Fruit fly (Drosophila melanogaster) whole organism, embryonic: ENCODE data around the gene Agpat3.

ENCODE experiments used
- ATbp ChIP-seq: fragments of 200-800 bp; sonication (Bioruptor generic); optimal IDR thresholded peaks from 2 replicates; lab custom pipeline; 2017; ENCODE audit warnings: missing biosample characterization, mild to moderate bottlenecking, missing genetic modification characterization, missing genetic modification reagents
- Bteb2 ChIP-seq: fragments of 200-800 bp; sonication (Bioruptor generic); optimal IDR thresholded peaks from 2 replicates; lab custom pipeline; 2016; ENCODE audit warnings: missing biosample characterization, missing genetic modification characterization
- CG10462 ChIP-seq: fragments of 200-800 bp; sonication (Bioruptor generic); optimal IDR thresholded peaks from 2 replicates; lab custom pipeline; 2016; ENCODE audit warnings: missing biosample characterization, missing genetic modification characterization
- CG13123 ChIP-seq: fragments of 200-800 bp; sonication (Bioruptor generic); optimal IDR thresholded peaks from 2 replicates; lab custom pipeline; 2016; ENCODE audit warnings: missing biosample characterization, missing genetic modification characterization
- CG13894 ChIP-seq: fragments of 200-800 bp; sonication (Bioruptor generic); optimal IDR thresholded peaks from 3 replicates; lab custom pipeline; 2018; ENCODE audit warnings: missing biosample characterization, mild to moderate bottlenecking, missing genetic modification characterization, moderate library complexity
- CG14441 ChIP-seq: fragments of 200-800 bp; sonication (Bioruptor generic); IDR thresholded peaks from 2 replicates; pipeline ENCODE4 v1.3.6; 2022; ENCODE audit warnings: missing biosample characterization, missing genetic modification characterization
- CG1792 ChIP-seq: fragments of 200-800 bp; sonication (Bioruptor generic); optimal IDR thresholded peaks from 2 replicates; lab custom pipeline; 2016; ENCODE audit warnings: missing biosample characterization, missing genetic modification characterization
- CG2199 ChIP-seq: fragments of 200-800 bp; sonication (Bioruptor generic); IDR thresholded peaks from 3 replicates; pipeline ENCODE4 v1.3.6; 2022; ENCODE audit warnings: missing biosample characterization, missing genetic modification characterization
- CG32532 ChIP-seq: fragments of 200-800 bp; sonication (Bioruptor generic); IDR thresholded peaks from 2 replicates; pipeline ENCODE4 v1.3.6; 2022; ENCODE audit warnings: missing biosample characterization, missing genetic modification characterization
- CG34422 ChIP-seq: fragments of 200-800 bp; sonication (Bioruptor generic); IDR thresholded peaks from 3 replicates; pipeline ENCODE4 v1.3.6; 2022; ENCODE audit warnings: missing biosample characterization, missing genetic modification characterization
- CG8290 ChIP-seq, 3 experiments: fragments of 200-800 bp; sonication (Bioruptor generic); optimal IDR thresholded peaks; 2 replicates each; lab custom pipeline; 2016 to 2019; ENCODE audit warnings: missing biosample characterization in 3 of 3, missing genetic modification characterization in 3 of 3, mild to moderate bottlenecking in 2 of 3, moderate library complexity in 1 of 3
- CG8359 ChIP-seq: fragments of 200-800 bp; sonication (Bioruptor generic); optimal IDR thresholded peaks from 2 replicates; lab custom pipeline; 2017; ENCODE audit warnings: missing biosample characterization, mild to moderate bottlenecking, missing genetic modification characterization, borderline replicate concordance
- Camta ChIP-seq: fragments of 200-800 bp; sonication (Bioruptor generic); optimal IDR thresholded peaks from 2 replicates; lab custom pipeline; 2016; ENCODE audit warnings: missing biosample characterization, missing genetic modification characterization
- CoRest ChIP-seq: fragments of 200-800 bp; sonication (Bioruptor generic); optimal IDR thresholded peaks from 3 replicates; lab custom pipeline; 2018; ENCODE audit warnings: missing biosample characterization, mild to moderate bottlenecking, missing genetic modification characterization, moderate library complexity
- D19B ChIP-seq: fragments of 200-800 bp; sonication (Bioruptor generic); optimal IDR thresholded peaks from 2 replicates; lab custom pipeline; 2017; ENCODE audit warnings: missing biosample characterization, mild to moderate bottlenecking, missing genetic modification characterization
- Dad ChIP-seq: fragments of 200-800 bp; sonication (Bioruptor generic); optimal IDR thresholded peaks from 3 replicates; lab custom pipeline; 2016; ENCODE audit warnings: missing biosample characterization, missing genetic modification characterization
- Elba2 ChIP-seq: fragments of 200-800 bp; sonication (Bioruptor generic); optimal IDR thresholded peaks from 3 replicates; lab custom pipeline; 2016; ENCODE audit warnings: missing biosample characterization, missing genetic modification characterization
- Ets65A ChIP-seq: fragments of 200-800 bp; sonication (Bioruptor generic); peaks from one replicate; lab custom pipeline; 2016; ENCODE audit warnings: missing biosample characterization, missing genetic modification characterization
- Fer1 ChIP-seq: fragments of 200-800 bp; sonication (Bioruptor generic); optimal IDR thresholded peaks from 2 replicates; lab custom pipeline; 2017; ENCODE audit warnings: missing biosample characterization, mild to moderate bottlenecking, missing genetic modification characterization
- HLH3B ChIP-seq: fragments of 200-800 bp; sonication (Bioruptor generic); IDR thresholded peaks from 2 replicates; pipeline ENCODE4 v1.3.6; 2022; ENCODE audit warnings: missing biosample characterization, missing genetic modification characterization
- HmgZ ChIP-seq: fragments of 200-800 bp; sonication (Bioruptor generic); optimal IDR thresholded peaks from 2 replicates; lab custom pipeline; 2018; ENCODE audit warnings: missing biosample characterization, mild to moderate bottlenecking, missing genetic modification characterization
- Hr78 ChIP-seq, 2 experiments: fragments of 200-800 bp in 1 of 2; fragments of >200 bp in 1 of 2; sonication (Bioruptor generic) in 1 of 2; optimal IDR thresholded peaks; 2 replicates each; lab custom pipeline; 2017 to 2019; ENCODE audit warnings: missing biosample characterization in 2 of 2, missing genetic modification characterization in 2 of 2, mild to moderate bottlenecking in 1 of 2, moderate library complexity in 1 of 2
- Lim3 ChIP-seq: fragments of 200-800 bp; sonication (Bioruptor generic); IDR thresholded peaks from 2 replicates; pipeline ENCODE4 v1.3.6; 2022; ENCODE audit warnings: missing biosample characterization, missing genetic modification characterization
- MTF-1 ChIP-seq: fragments of 200-800 bp; sonication (Bioruptor generic); optimal IDR thresholded peaks from 2 replicates; lab custom pipeline; 2018; ENCODE audit warnings: missing biosample characterization, mild to moderate bottlenecking, missing genetic modification characterization, borderline replicate concordance
- Six4 ChIP-seq: fragments of 200-800 bp; sonication (Bioruptor generic); optimal IDR thresholded peaks from 2 replicates; lab custom pipeline; 2016; ENCODE audit warnings: missing biosample characterization, missing genetic modification characterization
- Spps ChIP-seq: fragments of 200-800 bp; sonication (Bioruptor generic); optimal IDR thresholded peaks from 2 replicates; lab custom pipeline; 2018; ENCODE audit warnings: missing biosample characterization, mild to moderate bottlenecking, missing genetic modification characterization
- Stat92E ChIP-seq, 3 experiments: fragments of >200 bp in 2 of 3; fragments of 200-800 bp in 1 of 3; sonication (Bioruptor generic) in 1 of 3; optimal IDR thresholded peaks; 2 replicates each; lab custom pipeline; 2017 to 2019; ENCODE audit warnings: missing biosample characterization in 3 of 3, missing genetic modification characterization in 3 of 3, mild to moderate bottlenecking in 1 of 3, moderate library complexity in 1 of 3
- bab2 ChIP-seq: fragments of 200-800 bp; sonication (Bioruptor generic); optimal IDR thresholded peaks from 2 replicates; lab custom pipeline; 2016; ENCODE audit warnings: missing biosample characterization, missing genetic modification characterization
- bsh ChIP-seq, 2 experiments: fragments of 200-800 bp; sonication (Bioruptor generic); optimal IDR thresholded peaks; 2 replicates each; lab custom pipeline; 2017 to 2018; ENCODE audit warnings: mild to moderate bottlenecking in 2 of 2, missing biosample characterization in 2 of 2, missing genetic modification characterization in 2 of 2, moderate library complexity in 1 of 2
- crc ChIP-seq: fragments of 200-800 bp; sonication (Bioruptor generic); optimal IDR thresholded peaks from 2 replicates; lab custom pipeline; 2016; ENCODE audit warnings: missing biosample characterization, missing genetic modification characterization
- esg ChIP-seq: fragments of 200-800 bp; sonication (Bioruptor generic); conservative IDR thresholded peaks from 2 replicates; pipeline ENCODE4 v1.3.6; 2022; ENCODE audit warnings: missing biosample characterization, missing genetic modification characterization
- ftz-f1 ChIP-seq: fragments of 200-800 bp; sonication (Bioruptor generic); optimal IDR thresholded peaks from 2 replicates; lab custom pipeline; 2016; ENCODE audit warnings: missing biosample characterization, missing genetic modification characterization
- kay ChIP-seq: fragments of 200-800 bp; sonication (Bioruptor generic); optimal IDR thresholded peaks from 2 replicates; lab custom pipeline; 2016; ENCODE audit warnings: missing biosample characterization, missing genetic modification characterization
- klu ChIP-seq: fragments of 200-800 bp; sonication (Bioruptor generic); IDR thresholded peaks from 2 replicates; pipeline ENCODE4 v1.3.6; 2022; ENCODE audit warnings: missing biosample characterization, missing genetic modification characterization
- lbe ChIP-seq: fragments of 200-800 bp; sonication (Bioruptor generic); optimal IDR thresholded peaks from 2 replicates; lab custom pipeline; 2016; ENCODE audit warnings: missing biosample characterization, mild to moderate bottlenecking, missing genetic modification characterization
- lola ChIP-seq, 3 experiments: fragments of >200 bp in 2 of 3; fragments of 200-800 bp in 1 of 3; sonication (Bioruptor generic) in 1 of 3; optimal IDR thresholded peaks; 2 replicates each; lab custom pipeline; 2017 to 2019; ENCODE audit warnings: missing biosample characterization in 3 of 3, missing genetic modification characterization in 3 of 3, mild to moderate bottlenecking in 1 of 3, moderate library complexity in 1 of 3
- lov ChIP-seq, 2 experiments: fragments of 200-800 bp in 1 of 2; fragments of >200 bp in 1 of 2; sonication (Bioruptor generic) in 1 of 2; IDR thresholded peaks in 1 of 2; optimal IDR thresholded peaks in 1 of 2; 2 replicates in 1 of 2; 3 replicates in 1 of 2; pipeline versions ENCODE4 v1.3.6 to Lab custom; 2017 to 2022; ENCODE audit warnings: missing biosample characterization in 1 of 2, missing genetic modification characterization in 1 of 2
- maf-S ChIP-seq: fragments of 200-800 bp; sonication (Bioruptor generic); optimal IDR thresholded peaks from 2 replicates; lab custom pipeline; 2016; ENCODE audit warnings: missing biosample characterization, missing genetic modification characterization
- onecut ChIP-seq: fragments of 200-800 bp; sonication (Bioruptor generic); IDR thresholded peaks from 2 replicates; pipeline ENCODE4 v1.3.6; 2022; ENCODE audit warnings: missing biosample characterization, missing genetic modification characterization
- org-1 ChIP-seq: fragments of 200-800 bp; sonication (Bioruptor generic); optimal IDR thresholded peaks from 2 replicates; lab custom pipeline; 2017; ENCODE audit warnings: missing biosample characterization, missing genetic modification characterization
- psq ChIP-seq: fragments of 200-800 bp; sonication (Bioruptor generic); optimal IDR thresholded peaks from 2 replicates; lab custom pipeline; 2017; ENCODE audit warnings: missing biosample characterization, missing genetic modification characterization
- sens ChIP-seq: fragments of 200-800 bp; sonication (Bioruptor generic); peaks from one replicate; lab custom pipeline; 2016; ENCODE audit warnings: missing biosample characterization, missing genetic modification characterization
- seq ChIP-seq: fragments of 200-800 bp; sonication (Bioruptor generic); IDR thresholded peaks from 2 replicates; pipeline ENCODE4 v1.3.6; 2022; ENCODE audit warnings: missing biosample characterization, missing genetic modification characterization
- sim ChIP-seq: fragments of 200-800 bp; sonication (Bioruptor generic); IDR thresholded peaks from 2 replicates; pipeline ENCODE4 v1.3.6; 2022; ENCODE audit warnings: missing biosample characterization, missing genetic modification characterization
- slbo ChIP-seq: fragments of 200-800 bp; sonication (Bioruptor generic); IDR thresholded peaks from 2 replicates; pipeline ENCODE4 v1.3.6; 2022; ENCODE audit warnings: missing biosample characterization, missing genetic modification characterization
- so ChIP-seq: fragments of 200-800 bp; sonication (Bioruptor generic); IDR thresholded peaks from 3 replicates; pipeline ENCODE4 v1.3.6; 2022; ENCODE audit warnings: missing biosample characterization, missing genetic modification characterization
- tll ChIP-seq, 2 experiments: fragments of 200-800 bp in 1 of 2; fragments of >200 bp in 1 of 2; sonication (Bioruptor generic) in 1 of 2; optimal IDR thresholded peaks; 2 replicates each; lab custom pipeline; 2017 to 2019; ENCODE audit warnings: missing biosample characterization in 2 of 2, missing genetic modification characterization in 2 of 2, mild to moderate bottlenecking in 1 of 2, moderate library complexity in 1 of 2
- twi ChIP-seq: fragments of 200-800 bp; optimal IDR thresholded peaks from 2 replicates; lab custom pipeline; 2019; ENCODE audit warnings: missing biosample characterization, mild to moderate bottlenecking, missing genetic modification characterization, moderate library complexity
- zen2 ChIP-seq: fragments of 200-800 bp; sonication (Bioruptor generic); IDR thresholded peaks from 3 replicates; pipeline ENCODE4 v1.3.6; 2022; ENCODE audit warnings: missing biosample characterization, missing genetic modification characterization; ENCODE audit not compliant: partially characterized antibody

The Agpat3 gene

dm6 chr3L:16412394-16412950 lies 26.7 kb upstream of the Agpat3 start, which contains the start of gene Serinc (continued):
- TF ChIP-seq Elba2 (GFP tag; lab: Kevin White, UChicago), result no peak
- TF ChIP-seq D19B (GFP tag; lab: Kevin White, UChicago), result no peak
- TF ChIP-seq ATbp (GFP tag; lab: Kevin White, UChicago), result no peak
- peak; percentile 62; the same call in 1 of the 2 replicates for TF ChIP-seq CG32532 (GFP tag; lab: Robert Waterston, UW)
- peak; percentile 22 for TF ChIP-seq psq (GFP tag; lab: Kevin White, UChicago)
- no peak for TF ChIP-seq sim
- TF ChIP-seq Bteb2 (GFP tag; lab: Kevin White, UChicago), result peak; percentile 40
- peak; percentile 50 for TF ChIP-seq maf-S (GFP tag; lab: Kevin White, UChicago)
- TF ChIP-seq esg (GFP tag; lab: Robert Waterston, UW), result no peak; the same call in 1 of the 2 replicates
- peak; percentile 44 for TF ChIP-seq bab2 (GFP tag; lab: Kevin White, UChicago)
- 0 out of 2 replicates have a peak, but pooled peaks have one; percentile 14 for TF ChIP-seq HLH3B
- TF ChIP-seq twi, result peak; percentile 46
- TF ChIP-seq slbo (GFP tag; lab: Robert Waterston, UW), result peak; percentile 70
- no peak for TF ChIP-seq MTF-1 (GFP tag; lab: Kevin White, UChicago)
- peak; percentile 69 for TF ChIP-seq Dad (GFP tag; lab: Kevin White, UChicago)
- peak; percentile 47 for TF ChIP-seq Fer1 (GFP tag; lab: Kevin White, UChicago)
- TF ChIP-seq CG1792 (GFP tag; lab: Kevin White, UChicago), result peak; percentile 43
- TF ChIP-seq CG2199, result no peak
- peak; percentile 97 for TF ChIP-seq Ets65A (GFP tag; lab: Kevin White, UChicago)
- peak; percentile 66 for TF ChIP-seq CG8290 (GFP tag; optimal IDR thresholded peaks at IDR 0.05; lab: Kevin White, UChicago)
- TF ChIP-seq CG8290 (tag; optimal IDR thresholded peaks at IDR 0.05; lab: Kevin White, UChicago), result no peak
- TF ChIP-seq Lim3 (GFP tag; lab: Robert Waterston, UW), result no peak
- no peak for TF ChIP-seq kay
- TF ChIP-seq so (GFP tag; lab: Robert Waterston, UW), result no peak
- peak; percentile 97 for TF ChIP-seq zen2 (GFP tag; lab: Robert Waterston, UW)
- TF ChIP-seq onecut (GFP tag; lab: Robert Waterston, UW), result peak; percentile 76
- no peak for TF ChIP-seq klu
- TF ChIP-seq tll (GFP tag; optimal IDR thresholded peaks at IDR 0.05; lab: Kevin White, UChicago), result no peak
- no peak for TF ChIP-seq CG10462 (GFP tag; lab: Kevin White, UChicago)
- no peak for TF ChIP-seq lov (optimal IDR thresholded peaks at IDR 0.05; lab: Kevin White, UChicago)
- TF ChIP-seq lov (GFP tag; IDR thresholded peaks at IDR 0.05; lab: Robert Waterston, UW), result no peak
- TF ChIP-seq HmgZ (tag; lab: Kevin White, UChicago), result peak; percentile 82
- TF ChIP-seq ftz-f1 (GFP tag; lab: Kevin White, UChicago), result no peak
- peak; percentile 6 for TF ChIP-seq crc (GFP tag; lab: Kevin White, UChicago)
- TF ChIP-seq CG34422 (GFP tag; lab: Robert Waterston, UW), result 0 out of 3 replicates have a peak, but pooled peaks have one; percentile 14
- peak; percentile 90 for TF ChIP-seq sens (GFP tag; lab: Kevin White, UChicago)
- peak in 1 of 3 experiments; percentile 57 for TF ChIP-seq Stat92E (GFP tag; optimal IDR thresholded peaks at IDR 0.05; lab: Kevin White, UChicago)
- no peak for TF ChIP-seq CG8359 (GFP tag; lab: Kevin White, UChicago)
- TF ChIP-seq CoRest (tag; lab: Kevin White, UChicago), result peak; percentile 74
- TF ChIP-seq CG13123 (GFP tag; lab: Kevin White, UChicago), result no peak
- no peak for TF ChIP-seq Spps (tag; lab: Kevin White, UChicago)
- peak; percentile 52; the same call in 1 of the 2 replicates for TF ChIP-seq CG14441 (GFP tag; lab: Robert Waterston, UW)
- no peak for TF ChIP-seq Hr78 (GFP tag; optimal IDR thresholded peaks at IDR 0.05; lab: Kevin White, UChicago)
- TF ChIP-seq Six4 (GFP tag; lab: Kevin White, UChicago), result peak; percentile 7
- peak; percentile 54 for TF ChIP-seq Camta (GFP tag; lab: Kevin White, UChicago)
- peak in 1 of 2 experiments; percentile 42 for TF ChIP-seq bsh (GFP tag; optimal IDR thresholded peaks at IDR 0.05; lab: Kevin White, UChicago)
- TF ChIP-seq lbe, result peak; percentile 56
- TF ChIP-seq lola (GFP tag; optimal IDR thresholded peaks at IDR 0.05; lab: Kevin White, UChicago), result peak in 1 of 3 experiments; percentile 44
- no peak for TF ChIP-seq org-1 (GFP tag; lab: Kevin White, UChicago)
- no peak for TF ChIP-seq CG13894 (tag; lab: Kevin White, UChicago)
- TF ChIP-seq seq (GFP tag; lab: Robert Waterston, UW), result no peak; the same call in 1 of the 2 replicates
